Fruit fly (Drosophila melanogaster) whole organism, embryonic: ENCODE results near the gene Ets97D.

ENCODE experiments used
- Bgb ChIP-seq: fragments of 200-800 bp; sonication (Bioruptor generic); IDR thresholded peaks from 2 replicates; pipeline ENCODE4 v1.3.6; 2022; ENCODE audit warnings: missing biosample characterization, missing genetic modification characterization; ENCODE audit not compliant: partially characterized antibody
- Bteb2 ChIP-seq: fragments of 200-800 bp; sonication (Bioruptor generic); optimal IDR thresholded peaks from 2 replicates; lab custom pipeline; 2016; ENCODE audit warnings: missing biosample characterization, missing genetic modification characterization
- CG10959 ChIP-seq: fragments of 200-800 bp; sonication (Bioruptor generic); IDR thresholded peaks from 2 replicates; pipeline ENCODE4 v1.3.6; 2022; ENCODE audit warnings: missing biosample characterization, missing genetic modification characterization
- CG10979 ChIP-seq: fragments of 200-800 bp; sonication (Bioruptor generic); optimal IDR thresholded peaks from 2 replicates; lab custom pipeline; 2018; ENCODE audit warnings: missing biosample characterization, mild to moderate bottlenecking, missing genetic modification characterization, moderate library complexity
- CG12219 ChIP-seq: fragments of 200-800 bp; sonication (Bioruptor generic); optimal IDR thresholded peaks from 3 replicates; lab custom pipeline; 2018; ENCODE audit warnings: missing biosample characterization, mild to moderate bottlenecking, missing genetic modification characterization
- CG12299 ChIP-seq: fragments of 200-800 bp; sonication (Bioruptor generic); optimal IDR thresholded peaks from 2 replicates; lab custom pipeline; 2018; ENCODE audit warnings: missing biosample characterization, mild to moderate bottlenecking, missing genetic modification characterization
- CG12942 ChIP-seq: fragments of 200-800 bp; sonication (Bioruptor generic); optimal IDR thresholded peaks from 3 replicates; lab custom pipeline; 2016; ENCODE audit warnings: missing biosample characterization, missing genetic modification characterization
- CG14441 ChIP-seq: fragments of 200-800 bp; sonication (Bioruptor generic); IDR thresholded peaks from 2 replicates; pipeline ENCODE4 v1.3.6; 2022; ENCODE audit warnings: missing biosample characterization, missing genetic modification characterization
- CG14860 ChIP-seq: fragments of 200-800 bp; sonication (Bioruptor generic); IDR thresholded peaks from 3 replicates; pipeline ENCODE4 v1.3.6; 2022; ENCODE audit warnings: missing biosample characterization, missing genetic modification characterization; ENCODE audit not compliant: partially characterized antibody
- CG18262 ChIP-seq: fragments of 200-800 bp; optimal IDR thresholded peaks from 3 replicates; lab custom pipeline; 2019; ENCODE audit warnings: missing biosample characterization, mild to moderate bottlenecking, missing genetic modification characterization, moderate library complexity
- CG3407 ChIP-seq: fragments of 200-800 bp; sonication (Bioruptor generic); optimal IDR thresholded peaks from 2 replicates; lab custom pipeline; 2018; ENCODE audit warnings: missing biosample characterization, mild to moderate bottlenecking, missing genetic modification characterization
- CG42726 ChIP-seq: fragments of 200-800 bp; sonication (Bioruptor generic); IDR thresholded peaks from 2 replicates; pipeline ENCODE4 v1.3.6; 2022; ENCODE audit warnings: missing biosample characterization, missing genetic modification characterization; ENCODE audit not compliant: partially characterized antibody
- CG4617 ChIP-seq: fragments of 200-800 bp; sonication (Bioruptor generic); optimal IDR thresholded peaks from 3 replicates; lab custom pipeline; 2016; ENCODE audit warnings: missing biosample characterization, missing genetic modification characterization, borderline replicate concordance
- CG7556 ChIP-seq: fragments of 200-800 bp; sonication (Bioruptor generic); optimal IDR thresholded peaks from 2 replicates; lab custom pipeline; 2017; ENCODE audit warnings: missing biosample characterization, mild to moderate bottlenecking, missing genetic modification characterization
- CG7839 ChIP-seq: fragments of 200-800 bp; sonication (Bioruptor generic); optimal IDR thresholded peaks from 3 replicates; lab custom pipeline; 2018; ENCODE audit warnings: missing biosample characterization, mild to moderate bottlenecking, missing genetic modification characterization, moderate library complexity
- CG7963 ChIP-seq: fragments of 200-800 bp; sonication (Bioruptor generic); IDR thresholded peaks from 3 replicates; pipeline ENCODE4 v1.3.6; 2022; ENCODE audit warnings: missing biosample characterization, missing genetic modification characterization; ENCODE audit not compliant: partially characterized antibody
- CG8388 ChIP-seq: fragments of 200-800 bp; sonication (Bioruptor generic); optimal IDR thresholded peaks from 2 replicates; lab custom pipeline; 2019; ENCODE audit warnings: missing biosample characterization, mild to moderate bottlenecking, missing genetic modification characterization, moderate library complexity
- CHES-1-like ChIP-seq: fragments of 200-800 bp; sonication (Bioruptor generic); optimal IDR thresholded peaks from 2 replicates; lab custom pipeline; 2016; ENCODE audit warnings: missing biosample characterization, missing genetic modification characterization
- Camta ChIP-seq: fragments of 200-800 bp; sonication (Bioruptor generic); optimal IDR thresholded peaks from 2 replicates; lab custom pipeline; 2016; ENCODE audit warnings: missing biosample characterization, missing genetic modification characterization
- Deaf1 ChIP-seq: fragments of 200-800 bp; optimal IDR thresholded peaks from 3 replicates; lab custom pipeline; 2019; ENCODE audit warnings: missing biosample characterization, mild to moderate bottlenecking, missing genetic modification characterization, moderate library complexity
- Dek ChIP-seq: fragments of 200-800 bp; sonication (Bioruptor generic); optimal IDR thresholded peaks from 3 replicates; lab custom pipeline; 2019; ENCODE audit warnings: missing biosample characterization, mild to moderate bottlenecking, missing genetic modification characterization, moderate library complexity
- E2f2 ChIP-seq: fragments of 200-800 bp; sonication (Bioruptor generic); IDR thresholded peaks from 2 replicates; pipeline ENCODE4 v1.3.6; 2022; ENCODE audit warnings: missing biosample characterization, missing genetic modification characterization
- Elba2 ChIP-seq: fragments of 200-800 bp; sonication (Bioruptor generic); optimal IDR thresholded peaks from 3 replicates; lab custom pipeline; 2016; ENCODE audit warnings: missing biosample characterization, missing genetic modification characterization
- Fer1 ChIP-seq: fragments of 200-800 bp; sonication (Bioruptor generic); optimal IDR thresholded peaks from 2 replicates; lab custom pipeline; 2017; ENCODE audit warnings: missing biosample characterization, mild to moderate bottlenecking, missing genetic modification characterization
- HmgD ChIP-seq: fragments of 200-800 bp; sonication (Bioruptor generic); optimal IDR thresholded peaks from 3 replicates; lab custom pipeline; 2016; ENCODE audit warnings: missing biosample characterization, missing genetic modification characterization
- PHDP ChIP-seq: fragments of 200-800 bp; sonication (Bioruptor generic); optimal IDR thresholded peaks from 3 replicates; lab custom pipeline; 2018; ENCODE audit warnings: missing biosample characterization, mild to moderate bottlenecking, missing genetic modification characterization, moderate library complexity
- Stat92E ChIP-seq, 3 experiments: fragments of >200 bp in 2 of 3; fragments of 200-800 bp in 1 of 3; sonication (Bioruptor generic) in 1 of 3; optimal IDR thresholded peaks; 2 replicates each; lab custom pipeline; 2017 to 2019; ENCODE audit warnings: missing biosample characterization in 3 of 3, missing genetic modification characterization in 3 of 3, mild to moderate bottlenecking in 1 of 3, moderate library complexity in 1 of 3
- Usf ChIP-seq: fragments of 200-800 bp; sonication (Bioruptor generic); optimal IDR thresholded peaks from 2 replicates; lab custom pipeline; 2017; ENCODE audit warnings: missing genotype, missing biosample characterization, missing genetic modification characterization
- YL-1 ChIP-seq: fragments of 200-800 bp; sonication (Bioruptor generic); optimal IDR thresholded peaks from 3 replicates; lab custom pipeline; 2017; ENCODE audit warnings: missing biosample characterization, mild to moderate bottlenecking, missing genetic modification characterization
- ato ChIP-seq: fragments of 200-800 bp; sonication (Bioruptor generic); IDR thresholded peaks from 2 replicates; pipeline ENCODE4 v1.3.6; 2022; ENCODE audit warnings: missing biosample characterization, missing genetic modification characterization; ENCODE audit not compliant: partially characterized antibody
- bbx ChIP-seq: fragments of 200-800 bp; sonication (Bioruptor generic); IDR thresholded peaks from 2 replicates; pipeline ENCODE4 v1.3.6; 2022; ENCODE audit warnings: missing biosample characterization, missing genetic modification characterization; ENCODE audit not compliant: partially characterized antibody
- chm ChIP-seq: fragments of 200-800 bp; sonication (Bioruptor generic); IDR thresholded peaks from 2 replicates; pipeline ENCODE4 v1.3.6; 2022; ENCODE audit warnings: missing biosample characterization, missing genetic modification characterization
- corto ChIP-seq: fragments of 200-800 bp; sonication (Bioruptor generic); optimal IDR thresholded peaks from 2 replicates; lab custom pipeline; 2016; ENCODE audit warnings: missing biosample characterization, mild to moderate bottlenecking, missing genetic modification characterization, moderate library complexity
- fd102C ChIP-seq: fragments of 200-800 bp; sonication (Bioruptor generic); optimal IDR thresholded peaks from 2 replicates; lab custom pipeline; 2018; ENCODE audit warnings: missing biosample characterization, mild to moderate bottlenecking, missing genetic modification characterization, moderate library complexity
- hbn ChIP-seq: fragments of 200-800 bp; sonication (Bioruptor generic); IDR thresholded peaks from 2 replicates; pipeline ENCODE4 v1.3.6; 2022; ENCODE audit warnings: missing biosample characterization, missing genetic modification characterization; ENCODE audit not compliant: partially characterized antibody
- kah ChIP-seq: fragments of 200-800 bp; sonication (Bioruptor generic); optimal IDR thresholded peaks from 2 replicates; lab custom pipeline; 2018; ENCODE audit warnings: missing biosample characterization, mild to moderate bottlenecking, missing genetic modification characterization
- knrl ChIP-seq: fragments of 200-800 bp; sonication (Bioruptor generic); IDR thresholded peaks from 3 replicates; pipeline ENCODE4 v1.3.6; 2022; ENCODE audit warnings: missing biosample characterization, missing genetic modification characterization; ENCODE audit not compliant: partially characterized antibody
- lab ChIP-seq: fragments of 200-800 bp; sonication (Bioruptor generic); optimal IDR thresholded peaks from 3 replicates; lab custom pipeline; 2017; ENCODE audit warnings: missing biosample characterization, missing genetic modification characterization, mild to moderate bottlenecking, moderate library complexity, missing genetic modification reagents
- phol ChIP-seq: fragments of 200-800 bp; sonication (Bioruptor generic); optimal IDR thresholded peaks from 3 replicates; lab custom pipeline; 2018; ENCODE audit warnings: missing biosample characterization, mild to moderate bottlenecking, missing genetic modification characterization, moderate library complexity
- pzg ChIP-seq: fragments of 200-800 bp; sonication (Bioruptor generic); optimal IDR thresholded peaks from 3 replicates; lab custom pipeline; 2018; ENCODE audit warnings: missing biosample characterization, mild to moderate bottlenecking, missing genetic modification characterization, moderate library complexity
- scrt ChIP-seq: fragments of 200-800 bp; sonication (Bioruptor generic); optimal IDR thresholded peaks from 2 replicates; lab custom pipeline; 2018; ENCODE audit warnings: missing biosample characterization, mild to moderate bottlenecking, missing genetic modification characterization, moderate library complexity
- sens ChIP-seq: fragments of 200-800 bp; sonication (Bioruptor generic); peaks from one replicate; lab custom pipeline; 2016; ENCODE audit warnings: missing biosample characterization, missing genetic modification characterization
- sima ChIP-seq: fragments of 200-800 bp; sonication (Bioruptor generic); optimal IDR thresholded peaks from 2 replicates; lab custom pipeline; 2016; ENCODE audit warnings: missing biosample characterization, missing genetic modification characterization
- sna ChIP-seq: fragments of 200-800 bp; sonication (Bioruptor generic); IDR thresholded peaks from 2 replicates; pipeline ENCODE4 v1.3.6; 2022; ENCODE audit warnings: missing biosample characterization, missing genetic modification characterization; ENCODE audit not compliant: partially characterized antibody
- sr ChIP-seq: fragments of 200-800 bp; sonication (Bioruptor generic); IDR thresholded peaks from 3 replicates; pipeline ENCODE4 v1.3.6; 2022; ENCODE audit warnings: missing biosample characterization, missing genetic modification characterization
- tap ChIP-seq: fragments of 200-800 bp; optimal IDR thresholded peaks from 3 replicates; lab custom pipeline; 2019; ENCODE audit warnings: missing biosample characterization, mild to moderate bottlenecking, missing genetic modification characterization, moderate library complexity
- trem ChIP-seq: fragments of 200-800 bp; optimal IDR thresholded peaks from 3 replicates; lab custom pipeline; 2019; ENCODE audit warnings: missing biosample characterization, mild to moderate bottlenecking, missing genetic modification characterization, moderate library complexity
- vvl ChIP-seq: fragments of 200-800 bp; sonication (Bioruptor generic); IDR thresholded peaks from 2 replicates; pipeline ENCODE4 v1.3.6; 2022; ENCODE audit warnings: missing biosample characterization, missing genetic modification characterization

Gene Ets97D

dm6 chr3R:26947296-26947880, 34.7 kb upstream of the Ets97D start, which contains the start of gene Spag1 (continued):
- peak; percentile 55 for TF ChIP-seq corto (GFP tag; lab: Kevin White, UChicago)
- TF ChIP-seq Stat92E (GFP tag; optimal IDR thresholded peaks at IDR 0.05; lab: Kevin White, UChicago), result peak in 1 of 3 experiments; percentile 83
- peak; percentile 13 for TF ChIP-seq scrt (GFP tag; lab: Kevin White, UChicago)
- peak; percentile 22 for TF ChIP-seq CG18262 (tag; lab: Kevin White, UChicago)
- no peak for TF ChIP-seq CG12942 (GFP tag; lab: Kevin White, UChicago)
- peak; percentile 66 for TF ChIP-seq knrl (GFP tag; lab: Robert Waterston, UW)
- no peak for TF ChIP-seq Elba2 (GFP tag; lab: Kevin White, UChicago)
- TF ChIP-seq HmgD, result no peak
- TF ChIP-seq CG3407 (GFP tag; lab: Kevin White, UChicago), result no peak
- no peak; the same call in 1 of the 2 replicates for TF ChIP-seq chm (GFP tag; lab: Robert Waterston, UW)
- peak; percentile 15 for TF ChIP-seq trem (tag; lab: Kevin White, UChicago)
- TF ChIP-seq Dek (tag; lab: Kevin White, UChicago), result peak; percentile 29
- peak; percentile 40 for TF ChIP-seq tap (tag; lab: Kevin White, UChicago)
- TF ChIP-seq YL-1 (GFP tag; lab: Kevin White, UChicago), result no peak
- TF ChIP-seq CG4617, result no peak
- TF ChIP-seq Fer1 (GFP tag; lab: Kevin White, UChicago), result peak; percentile 66
- peak; percentile 24 for TF ChIP-seq CG7556 (GFP tag; lab: Kevin White, UChicago)
- TF ChIP-seq Bgb (GFP tag; lab: Robert Waterston, UW), result peak; percentile 87
- TF ChIP-seq sna (GFP tag; lab: Robert Waterston, UW), result peak; percentile 65
- TF ChIP-seq CG42726 (GFP tag; lab: Robert Waterston, UW), result peak; percentile 85; the same call in 1 of the 2 replicates
- TF ChIP-seq lab, result no peak
- TF ChIP-seq ato, result peak; percentile 74; the same call in 1 of the 2 replicates
- TF ChIP-seq CG14441 (GFP tag; lab: Robert Waterston, UW), result no peak
- TF ChIP-seq CG7963, result peak; percentile 68; the same call in 2 of the 3 replicates
- TF ChIP-seq CG12219 (GFP tag; lab: Kevin White, UChicago), result no peak
- TF ChIP-seq vvl, result peak; percentile 16; the same call in 1 of the 2 replicates
- TF ChIP-seq sens (GFP tag; lab: Kevin White, UChicago), result peak; percentile 69
- no peak for TF ChIP-seq phol
- TF ChIP-seq bbx (GFP tag; lab: Robert Waterston, UW), result peak; percentile 88
- no peak for TF ChIP-seq Bteb2 (GFP tag; lab: Kevin White, UChicago)
- TF ChIP-seq fd102C (GFP tag; lab: Kevin White, UChicago), result peak; percentile 0
- TF ChIP-seq sr (GFP tag; lab: Robert Waterston, UW), result no peak
- TF ChIP-seq Camta (GFP tag; lab: Kevin White, UChicago), result no peak
- TF ChIP-seq Deaf1 (tag; lab: Kevin White, UChicago), result no peak
- TF ChIP-seq CG14860 (GFP tag; lab: Robert Waterston, UW), result peak; percentile 77
- TF ChIP-seq CG10979 (tag; lab: Kevin White, UChicago), result peak; percentile 6
- no peak for TF ChIP-seq CG7839 (tag; lab: Kevin White, UChicago)
- TF ChIP-seq CG8388 (GFP tag; lab: Kevin White, UChicago), result peak; percentile 14
- TF ChIP-seq E2f2 (GFP tag; lab: Robert Waterston, UW), result peak; percentile 31; the same call in 1 of the 2 replicates
- TF ChIP-seq hbn (GFP tag; lab: Robert Waterston, UW), result peak; percentile 43; the same call in 1 of the 2 replicates
- no peak for TF ChIP-seq kah (GFP tag; lab: Kevin White, UChicago)
- no peak for TF ChIP-seq Usf (GFP tag; lab: Kevin White, UChicago)
- no peak for TF ChIP-seq sima (GFP tag; lab: Kevin White, UChicago)
- TF ChIP-seq PHDP, result peak; percentile 30
- no peak for TF ChIP-seq CG10959 (GFP tag; lab: Robert Waterston, UW)
- TF ChIP-seq CHES-1-like (GFP tag; lab: Kevin White, UChicago), result no peak
- TF ChIP-seq pzg, result no peak
- no peak for TF ChIP-seq CG12299 (tag; lab: Kevin White, UChicago)
